Fruit fly (Drosophila melanogaster) whole organism, pupa: ENCODE measurements around the gene Pos.

Experiments
- CG10348 ChIP-seq: fragments of 200-800 bp; sonication (Bioruptor generic); IDR thresholded peaks from 2 replicates; pipeline ENCODE4 v1.3.6; 2022; ENCODE audit warnings: missing biosample characterization, missing genetic modification characterization
- CG12605 ChIP-seq: fragments of 200-800 bp; sonication (Bioruptor generic); IDR thresholded peaks from 2 replicates; pipeline ENCODE4 v1.3.6; 2022; ENCODE audit warnings: missing biosample characterization, missing genetic modification characterization
- CG13204 ChIP-seq: fragments of 200-800 bp; sonication (Bioruptor generic); optimal IDR thresholded peaks from 2 replicates; lab custom pipeline; 2018; ENCODE audit warnings: missing biosample characterization, mild to moderate bottlenecking, missing genetic modification characterization, moderate library complexity
- CG14655 ChIP-seq: fragments of 200-800 bp; sonication (Bioruptor generic); optimal IDR thresholded peaks from 3 replicates; lab custom pipeline; 2017; ENCODE audit warnings: mild to moderate bottlenecking, missing biosample characterization, missing genetic modification reagents, missing genetic modification characterization
- CG15710 ChIP-seq: fragments of 200-800 bp; sonication (Bioruptor generic); optimal IDR thresholded peaks from 2 replicates; lab custom pipeline; 2018; ENCODE audit warnings: missing biosample characterization, mild to moderate bottlenecking, missing genetic modification characterization, moderate library complexity
- CG17806 ChIP-seq: fragments of 200-800 bp; sonication (Bioruptor generic); optimal IDR thresholded peaks from 2 replicates; lab custom pipeline; 2018; ENCODE audit warnings: missing biosample characterization, mild to moderate bottlenecking, missing genetic modification characterization, moderate library complexity
- CG32121 ChIP-seq: fragments of 200-800 bp; sonication (Bioruptor generic); IDR thresholded peaks from 2 replicates; pipeline ENCODE4 v1.3.6; 2022; ENCODE audit warnings: missing biosample characterization, missing genetic modification characterization
- CG34367 ChIP-seq: fragments of 200-800 bp; sonication (Bioruptor generic); optimal IDR thresholded peaks from 2 replicates; lab custom pipeline; 2018; ENCODE audit warnings: missing biosample characterization, mild to moderate bottlenecking, missing genetic modification characterization
- CG4496 ChIP-seq: fragments of 200-800 bp; sonication (Bioruptor generic); IDR thresholded peaks from 3 replicates; pipeline ENCODE4 v1.3.6; 2022; ENCODE audit warnings: missing biosample characterization, missing genetic modification characterization
- CG8159 ChIP-seq: fragments of 200-800 bp; sonication (Bioruptor generic); optimal IDR thresholded peaks from 3 replicates; lab custom pipeline; 2018; ENCODE audit warnings: missing biosample characterization, mild to moderate bottlenecking, missing genetic modification characterization, moderate library complexity
- CG8301 ChIP-seq: fragments of 200-800 bp; sonication (Bioruptor generic); optimal IDR thresholded peaks from 2 replicates; lab custom pipeline; 2018; ENCODE audit warnings: missing biosample characterization, mild to moderate bottlenecking, missing genetic modification characterization
- CG9948 ChIP-seq: fragments of 200-800 bp; sonication (Bioruptor generic); optimal IDR thresholded peaks from 2 replicates; lab custom pipeline; 2018; ENCODE audit warnings: missing biosample characterization, mild to moderate bottlenecking, missing genetic modification characterization, moderate library complexity
- D1 ChIP-seq: fragments of 200-800 bp; sonication (Bioruptor generic); optimal IDR thresholded peaks from 2 replicates; lab custom pipeline; 2018; ENCODE audit warnings: missing biosample characterization, mild to moderate bottlenecking, missing genetic modification characterization, moderate library complexity
- EcR ChIP-seq: fragments of 200-800 bp; sonication (Bioruptor generic); optimal IDR thresholded peaks from 3 replicates; lab custom pipeline; 2019; ENCODE audit warnings: missing biosample characterization, missing genetic modification characterization, mild to moderate bottlenecking, moderate library complexity, missing genetic modification reagents
- Ets98B ChIP-seq: fragments of 200-800 bp; sonication (Bioruptor generic); IDR thresholded peaks from 2 replicates; pipeline ENCODE4 v1.3.6; 2022; ENCODE audit warnings: missing biosample characterization, missing genetic modification characterization
- Pif1A ChIP-seq: fragments of 200-800 bp; sonication (Bioruptor generic); optimal IDR thresholded peaks from 3 replicates; lab custom pipeline; 2016; ENCODE audit warnings: missing biosample characterization, missing genetic modification characterization
- Pif1B ChIP-seq: fragments of 200-800 bp; sonication (Bioruptor generic); optimal IDR thresholded peaks from 3 replicates; lab custom pipeline; 2016; ENCODE audit warnings: missing biosample characterization, missing genetic modification characterization
- Snoo ChIP-seq: fragments of 200-800 bp; sonication (Bioruptor generic); optimal IDR thresholded peaks from 3 replicates; lab custom pipeline; 2017; ENCODE audit warnings: missing biosample characterization, mild to moderate bottlenecking, missing genetic modification characterization, inconsistent platforms
- fd96Ca ChIP-seq: fragments of 200-800 bp; sonication (Bioruptor generic); IDR thresholded peaks from 3 replicates; pipeline ENCODE4 v1.3.6; 2022; ENCODE audit warnings: missing biosample characterization, missing genetic modification characterization
- gl ChIP-seq: fragments of 200-800 bp; sonication (Bioruptor generic); optimal IDR thresholded peaks from 2 replicates; lab custom pipeline; 2018; ENCODE audit warnings: missing biosample characterization, mild to moderate bottlenecking, missing genetic modification characterization
- rn ChIP-seq: fragments of 200-800 bp; sonication (Bioruptor generic); IDR thresholded peaks from 2 replicates; pipeline ENCODE4 v1.3.6; 2022; ENCODE audit warnings: missing biosample characterization, missing genetic modification characterization

Pos gene

DNA sequence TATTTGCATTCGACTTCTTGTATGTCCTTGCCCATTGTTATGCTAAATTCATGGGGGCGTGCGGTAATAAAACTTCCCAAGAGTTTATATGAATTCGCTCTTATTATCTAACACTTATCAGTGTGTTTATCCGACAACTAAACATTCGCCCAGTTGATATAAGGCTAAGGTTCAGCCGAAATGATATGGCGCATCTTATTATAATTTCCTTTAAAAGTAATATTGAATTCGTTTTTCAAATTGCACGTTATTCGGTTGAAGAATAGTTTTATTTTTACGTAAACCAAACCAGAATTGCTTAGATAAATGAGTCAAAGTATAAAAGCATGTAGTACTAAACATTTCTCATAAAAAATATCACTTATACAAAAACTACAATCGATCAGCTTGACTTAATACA is at the start of gene Pos:
Gene Pos, plus strand, starts transcription at position 301 of the 400 bp plus-strand sequence.
- TF ChIP-seq CG34367 (tag; lab: Kevin White, UChicago), result no peak
- no peak for TF ChIP-seq Ets98B (GFP tag; lab: Robert Waterston, UW)
- no peak for TF ChIP-seq fd96Ca (GFP tag; lab: Robert Waterston, UW)
- no peak for TF ChIP-seq CG32121 (GFP tag; lab: Robert Waterston, UW)
- no peak for TF ChIP-seq Pif1A
- TF ChIP-seq CG8159 (tag; lab: Kevin White, UChicago), result no peak
- no peak for TF ChIP-seq CG12605
- TF ChIP-seq Pif1B (GFP tag; lab: Kevin White, UChicago), result no peak
- TF ChIP-seq CG14655 (GFP tag; lab: Kevin White, UChicago), result no peak
- TF ChIP-seq rn (GFP tag; lab: Robert Waterston, UW), result no peak
- no peak for TF ChIP-seq gl (tag; lab: Kevin White, UChicago)
- no peak for TF ChIP-seq CG13204
- no peak for TF ChIP-seq CG9948
- no peak for TF ChIP-seq CG17806 (tag; lab: Kevin White, UChicago)
- no peak for TF ChIP-seq CG8301 (tag; lab: Kevin White, UChicago)
- no peak for TF ChIP-seq Snoo (tag; lab: Kevin White, UChicago)
- TF ChIP-seq CG4496 (GFP tag; lab: Robert Waterston, UW), result no peak

DNA sequence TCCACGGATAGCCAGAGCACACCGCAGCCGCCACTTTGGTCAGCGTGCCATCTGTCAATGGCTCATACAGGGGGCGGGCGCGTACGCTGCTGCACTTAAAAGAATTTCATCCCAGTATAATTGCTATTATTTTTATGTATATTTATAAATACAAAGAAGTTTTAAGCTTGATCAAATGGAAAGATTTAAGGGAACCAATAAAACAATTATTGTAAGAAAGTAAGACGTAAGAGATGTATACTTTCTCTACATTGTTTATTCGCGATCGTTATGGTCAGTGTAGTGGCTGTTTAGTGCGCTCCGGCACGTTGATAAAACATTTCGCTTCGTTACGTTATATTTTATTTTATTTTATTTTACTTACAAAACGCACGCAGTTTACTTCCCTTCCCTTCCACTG is 46.3 kb upstream of the Pos start:
- peak; percentile 76 for TF ChIP-seq CG8159 (tag; lab: Kevin White, UChicago)
- peak; percentile 77 for TF ChIP-seq CG15710 (tag; lab: Kevin White, UChicago)
- TF ChIP-seq Pif1B (GFP tag; lab: Kevin White, UChicago), result peak; percentile 67
- TF ChIP-seq D1, result no peak
- no peak for TF ChIP-seq Ets98B (GFP tag; lab: Robert Waterston, UW)
- no peak for TF ChIP-seq rn (GFP tag; lab: Robert Waterston, UW)
- TF ChIP-seq CG9948, result peak; percentile 61
- TF ChIP-seq EcR, result peak; percentile 23
- no peak for TF ChIP-seq fd96Ca (GFP tag; lab: Robert Waterston, UW)
- TF ChIP-seq CG32121 (GFP tag; lab: Robert Waterston, UW), result no peak
- no peak for TF ChIP-seq gl (tag; lab: Kevin White, UChicago)
- TF ChIP-seq Snoo (tag; lab: Kevin White, UChicago), result peak; percentile 61
- TF ChIP-seq CG4496 (GFP tag; lab: Robert Waterston, UW), result no peak
- peak; percentile 64 for TF ChIP-seq CG14655 (GFP tag; lab: Kevin White, UChicago)
- peak; percentile 31 for TF ChIP-seq CG8301 (tag; lab: Kevin White, UChicago)
- peak; percentile 34 for TF ChIP-seq Pif1A
- TF ChIP-seq CG34367 (tag; lab: Kevin White, UChicago), result peak; percentile 47
- TF ChIP-seq CG10348 (GFP tag; lab: Robert Waterston, UW), result no peak
- peak; percentile 64 for TF ChIP-seq CG17806 (tag; lab: Kevin White, UChicago)
- no peak for TF ChIP-seq CG12605
- peak; percentile 66 for TF ChIP-seq CG13204

DNA sequence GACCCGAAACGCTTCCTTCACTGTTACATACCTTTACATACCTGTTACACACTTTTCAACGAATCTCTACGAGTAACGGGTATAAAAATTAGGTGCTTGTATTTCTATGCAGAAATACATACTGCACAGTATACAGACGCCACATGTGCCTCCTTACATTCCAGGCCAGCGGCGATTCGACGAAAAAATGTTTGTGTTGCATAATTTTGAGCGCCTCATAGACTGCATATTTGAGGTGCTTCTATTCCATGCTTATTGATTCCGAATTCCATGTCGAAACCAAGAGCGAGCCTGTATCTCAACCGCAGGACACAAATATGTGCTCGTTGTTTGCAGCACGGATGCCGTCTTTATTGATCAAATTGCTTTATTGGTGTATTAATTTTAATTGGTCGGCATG is 31.8 kb upstream of the Pos start:
- TF ChIP-seq CG13204, result no peak
- TF ChIP-seq rn (GFP tag; lab: Robert Waterston, UW), result no peak
- no peak for TF ChIP-seq CG32121 (GFP tag; lab: Robert Waterston, UW)
- TF ChIP-seq gl (tag; lab: Kevin White, UChicago), result no peak
- TF ChIP-seq Pif1B (GFP tag; lab: Kevin White, UChicago), result no peak
- TF ChIP-seq CG34367 (tag; lab: Kevin White, UChicago), result no peak
- TF ChIP-seq CG10348 (GFP tag; lab: Robert Waterston, UW), result no peak
- no peak for TF ChIP-seq Snoo (tag; lab: Kevin White, UChicago)
- TF ChIP-seq D1, result no peak

DNA sequence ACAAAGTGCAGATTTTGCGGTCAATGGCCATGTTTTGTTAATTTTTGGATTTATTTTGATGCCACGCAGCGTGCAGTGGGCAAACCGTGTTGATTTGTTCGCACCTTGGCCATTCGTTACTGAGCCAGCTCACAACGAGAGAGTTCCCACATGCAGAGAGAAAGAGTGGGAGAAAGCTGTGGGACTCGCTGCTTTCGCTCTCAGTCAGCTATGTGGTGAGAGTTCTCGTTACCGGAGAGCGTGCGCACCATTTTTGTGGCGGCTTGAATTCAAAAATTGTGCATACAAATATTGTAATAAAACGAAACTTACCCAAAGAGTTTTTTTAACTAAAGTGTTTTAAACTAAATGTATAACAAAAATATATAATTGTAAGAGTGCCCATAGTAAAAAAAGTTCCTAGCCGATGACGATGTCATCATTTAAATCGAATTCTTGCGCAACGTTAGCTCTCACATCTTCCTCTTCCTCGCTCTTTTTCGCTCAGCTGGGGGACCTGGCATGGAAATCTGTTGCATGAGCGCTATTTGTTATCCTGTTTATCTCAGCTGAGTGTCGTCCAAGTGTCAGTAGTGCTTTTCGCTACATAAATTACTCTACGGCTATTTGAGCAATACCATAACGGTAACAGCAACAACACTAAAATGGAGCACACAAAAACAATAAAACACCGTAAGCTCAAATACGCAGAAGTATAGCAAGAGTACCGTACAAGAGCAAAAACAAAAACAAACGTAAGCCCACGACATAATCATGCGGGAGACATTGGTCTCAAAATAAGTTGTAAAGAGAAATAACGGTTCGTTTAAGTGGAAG is 22.5 kb upstream of the Pos start, which contains the start of gene heph:
Gene heph, minus strand, starts transcription at position 121 of the 816 bp plus-strand sequence.
- TF ChIP-seq CG4496 (GFP tag; lab: Robert Waterston, UW), result no peak
- TF ChIP-seq CG34367 (tag; lab: Kevin White, UChicago), result no peak
- no peak for TF ChIP-seq CG17806 (tag; lab: Kevin White, UChicago)
- no peak for TF ChIP-seq CG8301 (tag; lab: Kevin White, UChicago)
- TF ChIP-seq CG12605, result no peak
- no peak for TF ChIP-seq Pif1B (GFP tag; lab: Kevin White, UChicago)
- no peak for TF ChIP-seq Snoo (tag; lab: Kevin White, UChicago)
- no peak for TF ChIP-seq D1
- TF ChIP-seq Ets98B (GFP tag; lab: Robert Waterston, UW), result no peak
- no peak for TF ChIP-seq rn (GFP tag; lab: Robert Waterston, UW)

DNA sequence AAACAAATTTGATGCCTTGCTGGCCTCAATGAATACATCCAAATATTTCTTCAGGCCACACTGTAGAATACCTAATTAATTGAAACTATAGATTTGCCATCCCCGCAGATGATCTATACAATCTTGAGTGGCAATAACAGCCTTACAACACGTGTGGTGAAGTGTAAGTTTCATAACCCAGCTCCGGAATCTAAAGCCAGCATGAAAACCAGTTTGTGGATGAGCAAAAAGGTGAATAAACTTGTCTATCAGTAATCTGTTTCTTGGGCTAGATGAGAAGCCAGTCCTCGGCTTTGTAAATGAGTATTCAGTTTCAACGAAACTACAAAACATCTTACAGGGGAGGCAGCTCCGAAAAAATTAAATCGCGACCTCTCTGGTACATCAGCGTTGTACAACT is 16.0 kb upstream of the Pos start:
- TF ChIP-seq Pif1A (no peak), gl (tag; lab: Kevin White, UChicago) (no peak), EcR (peak; percentile 83), Ets98B (GFP tag; lab: Robert Waterston, UW) (no peak), CG8301 (tag; lab: Kevin White, UChicago) (no peak), CG13204 (no peak)

DNA sequence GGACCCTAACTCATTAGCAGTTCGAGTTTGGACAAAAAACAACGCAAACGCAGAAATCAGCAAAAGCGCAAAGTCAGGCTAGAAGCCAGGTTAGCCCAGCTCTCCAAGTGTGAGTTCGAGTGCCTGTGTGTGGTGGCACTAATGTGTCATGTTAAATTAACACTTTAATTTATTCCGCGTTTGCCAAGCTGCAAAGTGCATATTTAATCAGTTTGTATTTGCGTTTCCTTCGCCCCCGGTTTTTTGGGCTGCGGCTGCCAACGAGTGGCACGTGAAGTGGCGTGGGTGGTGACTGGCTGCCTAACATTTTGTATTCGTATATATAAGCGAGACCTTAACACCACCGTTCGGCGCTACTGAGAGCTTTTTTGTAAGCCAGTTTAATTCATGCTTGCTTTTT is 9.0 kb upstream of the Pos start:
- TF ChIP-seq CG17806 (tag; lab: Kevin White, UChicago) (no peak), Ets98B (GFP tag; lab: Robert Waterston, UW) (no peak), CG32121 (GFP tag; lab: Robert Waterston, UW) (no peak), CG15710 (tag; lab: Kevin White, UChicago) (no peak), CG8159 (tag; lab: Kevin White, UChicago) (no peak), CG8301 (tag; lab: Kevin White, UChicago) (no peak), Pif1A (no peak), CG12605 (no peak), CG14655 (GFP tag; lab: Kevin White, UChicago) (no peak), CG10348 (GFP tag; lab: Robert Waterston, UW) (no peak), EcR (no peak), Pif1B (GFP tag; lab: Kevin White, UChicago) (no peak), rn (GFP tag; lab: Robert Waterston, UW) (no peak), CG4496 (GFP tag; lab: Robert Waterston, UW) (no peak), gl (tag; lab: Kevin White, UChicago) (no peak), fd96Ca (GFP tag; lab: Robert Waterston, UW) (no peak), CG9948 (no peak), CG34367 (tag; lab: Kevin White, UChicago) (no peak), Snoo (tag; lab: Kevin White, UChicago) (no peak), D1 (no peak)
- TF ChIP-seq, all 21 proteins: peak for 0
